Worm (Caenorhabditis elegans) whole organism, L1 larva: ENCODE measurements around the gene him-14.
A peak's percentile ranks its signal among the peaks of the same experiment; 100 is the strongest.

ENCODE experiments used
- C16A3.4 ChIP-seq: fragments of 150-350 bp; optimal IDR thresholded peaks from 2 replicates; lab custom pipeline; 2014; ENCODE audit warnings: missing biosample characterization, missing genetic modification characterization
- C34B4.2 ChIP-seq: sonication (generic microtip); optimal IDR thresholded peaks from 2 replicates; lab custom pipeline; 2017; ENCODE audit warnings: mild to moderate bottlenecking, missing genetic modification characterization, missing compliant biosample characterization
- aly-2 ChIP-seq: fragments of 150-350 bp; optimal IDR thresholded peaks from 2 replicates; lab custom pipeline; 2014; ENCODE audit warnings: missing biosample characterization, missing genetic modification characterization
- blmp-1 ChIP-seq: fragments of 150-350 bp; optimal IDR thresholded peaks from 2 replicates; lab custom pipeline; 2014; ENCODE audit warnings: missing biosample characterization, missing genetic modification characterization
- ceh-8 ChIP-seq: fragments of 200-800 bp; sonication (Bioruptor generic); optimal IDR thresholded peaks from 2 replicates; lab custom pipeline; 2018; ENCODE audit warnings: mild to moderate bottlenecking, missing genetic modification characterization, moderate library complexity, missing compliant biosample characterization
- ceh-88 ChIP-seq: fragments of 200-800 bp; sonication (Bioruptor generic); IDR thresholded peaks from 2 replicates; pipeline ENCODE4 v1.3.6; 2022; ENCODE audit warnings: missing genetic modification characterization, missing compliant biosample characterization
- ceh-90 ChIP-seq: sonication (generic microtip); optimal IDR thresholded peaks from 2 replicates; lab custom pipeline; 2016; ENCODE audit warnings: missing genetic modification characterization, missing compliant biosample characterization
- ces-1 ChIP-seq: fragments of 150-350 bp; optimal IDR thresholded peaks from 2 replicates; lab custom pipeline; 2014; ENCODE audit warnings: missing biosample characterization, missing genetic modification reagents, missing genetic modification characterization
- dpl-1 ChIP-seq, 3 experiments: fragments of 150-350 bp in 2 of 3; sonication (generic microtip) in 1 of 3; optimal IDR thresholded peaks; 2 replicates each; lab custom pipeline; 2014 to 2017; ENCODE audit warnings: missing biosample characterization in 3 of 3, missing genetic modification characterization in 3 of 3, missing genetic modification reagents in 3 of 3
- ets-5 ChIP-seq: fragments of 200-800 bp; sonication (Bioruptor generic); IDR thresholded peaks from 2 replicates; pipeline ENCODE4 v1.3.6; 2022; ENCODE audit warnings: missing genetic modification characterization, missing compliant biosample characterization
- fkh-4 ChIP-seq: sonication (generic microtip); optimal IDR thresholded peaks from 2 replicates; lab custom pipeline; 2016; ENCODE audit warnings: missing compliant biosample characterization, missing genetic modification characterization, borderline replicate concordance
- fkh-8 ChIP-seq: sonication (generic microtip); optimal IDR thresholded peaks from 2 replicates; lab custom pipeline; 2016; ENCODE audit warnings: mild to moderate bottlenecking, missing genetic modification characterization, missing compliant biosample characterization
- hlh-17 ChIP-seq: fragments of 200-800 bp; sonication (Bioruptor generic); optimal IDR thresholded peaks from 2 replicates; lab custom pipeline; 2018; ENCODE audit warnings: missing genetic modification characterization, mild to moderate bottlenecking, missing compliant biosample characterization, moderate library complexity, borderline replicate concordance
- hlh-4 ChIP-seq: sonication (generic microtip); optimal IDR thresholded peaks from 2 replicates; lab custom pipeline; 2016; ENCODE audit warnings: mild to moderate bottlenecking, missing genetic modification characterization, missing compliant biosample characterization
- hpl-2 ChIP-seq: fragments of 150-350 bp; optimal IDR thresholded peaks from 2 replicates; lab custom pipeline; 2014; ENCODE audit warnings: missing biosample characterization, missing genetic modification reagents, missing genetic modification characterization
- irx-1 ChIP-seq: sonication (generic microtip); optimal IDR thresholded peaks from 2 replicates; lab custom pipeline; 2016; ENCODE audit warnings: missing genetic modification characterization, missing compliant biosample characterization
- lin-13 ChIP-seq: fragments of 150-350 bp; optimal IDR thresholded peaks from 2 replicates; lab custom pipeline; 2014; ENCODE audit warnings: missing biosample characterization, missing genetic modification reagents, missing genetic modification characterization
- lin-14 ChIP-seq: fragments of 200-800 bp; sonication (Bioruptor generic); optimal IDR thresholded peaks from 2 replicates; lab custom pipeline; 2018; ENCODE audit warnings: mild to moderate bottlenecking, missing genetic modification characterization, moderate library complexity, missing compliant biosample characterization
- lin-15B ChIP-seq: fragments of 150-350 bp; sonication (generic microtip); optimal IDR thresholded peaks from 3 replicates; lab custom pipeline; 2014; ENCODE audit warnings: missing biosample characterization, missing genetic modification characterization
- lin-39 ChIP-seq: fragments of 150-350 bp; optimal IDR thresholded peaks from 2 replicates; lab custom pipeline; 2014; ENCODE audit warnings: missing biosample characterization, missing genetic modification reagents, missing genetic modification characterization
- lir-3 ChIP-seq: sonication (generic microtip); optimal IDR thresholded peaks from 2 replicates; lab custom pipeline; 2016; ENCODE audit warnings: mild to moderate bottlenecking, missing genetic modification characterization, moderate library complexity, missing compliant biosample characterization; ENCODE audit not compliant: poor library complexity
- mef-2 ChIP-seq: fragments of 150-350 bp; optimal IDR thresholded peaks from 2 replicates; lab custom pipeline; 2014; ENCODE audit warnings: missing biosample characterization, missing genetic modification characterization
- mep-1 ChIP-seq: fragments of 150-350 bp; optimal IDR thresholded peaks from 2 replicates; lab custom pipeline; 2014; ENCODE audit warnings: missing biosample characterization, missing genetic modification characterization
- nhr-11 ChIP-seq: fragments of 150-350 bp; optimal IDR thresholded peaks from 2 replicates; lab custom pipeline; 2014; ENCODE audit warnings: missing biosample characterization, missing genetic modification characterization
- nhr-19 ChIP-seq: fragments of 200-800 bp; sonication (Bioruptor generic); conservative IDR thresholded peaks from 2 replicates; pipeline ENCODE4 v1.3.6; 2022; ENCODE audit warnings: missing genetic modification characterization, missing compliant biosample characterization
- nhr-28 ChIP-seq: fragments of 150-350 bp; optimal IDR thresholded peaks from 2 replicates; lab custom pipeline; 2014; ENCODE audit warnings: missing biosample characterization, missing genetic modification characterization
- nhr-77 ChIP-seq: fragments of 150-350 bp; optimal IDR thresholded peaks from 2 replicates; lab custom pipeline; 2014; ENCODE audit warnings: missing biosample characterization, missing genetic modification characterization
- nhr-85 ChIP-seq: sonication (generic microtip); peaks from one replicate; lab custom pipeline; 2016; ENCODE audit warnings: missing genetic modification characterization, inconsistent platforms, missing compliant biosample characterization
- pag-3 ChIP-seq: sonication (generic microtip); optimal IDR thresholded peaks from 2 replicates; lab custom pipeline; 2017; ENCODE audit warnings: missing genetic modification characterization, mild to moderate bottlenecking, missing compliant biosample characterization, antibody characterized with exemption, borderline replicate concordance; ENCODE audit not compliant: insufficient read depth
- pqm-1 ChIP-seq: sonication (generic microtip); optimal IDR thresholded peaks from 3 replicates; lab custom pipeline; 2017; ENCODE audit warnings: missing biosample characterization, missing genetic modification characterization
- rnt-1 ChIP-seq: sonication (generic microtip); optimal IDR thresholded peaks from 2 replicates; lab custom pipeline; 2016; ENCODE audit warnings: mild to moderate bottlenecking, missing genetic modification characterization, moderate library complexity, missing compliant biosample characterization
- skn-1 ChIP-seq: fragments of 150-350 bp; optimal IDR thresholded peaks from 2 replicates; lab custom pipeline; 2014; ENCODE audit warnings: missing biosample characterization, missing genetic modification characterization
- snpc-4 ChIP-seq: fragments of 150-350 bp; optimal IDR thresholded peaks from 2 replicates; lab custom pipeline; 2014; ENCODE audit warnings: missing biosample characterization, missing genetic modification characterization
- swsn-7 ChIP-seq: sonication (generic microtip); optimal IDR thresholded peaks from 2 replicates; lab custom pipeline; 2016; ENCODE audit warnings: missing genetic modification characterization, missing compliant biosample characterization
- unc-130 ChIP-seq: fragments of 150-350 bp; optimal IDR thresholded peaks from 2 replicates; lab custom pipeline; 2017; ENCODE audit warnings: missing biosample characterization, missing genetic modification characterization, inconsistent platforms
- unc-98 ChIP-seq: fragments of 200-800 bp; sonication (Bioruptor generic); IDR thresholded peaks from 2 replicates; pipeline ENCODE4 v1.3.6; 2022; ENCODE audit warnings: missing genetic modification characterization, missing compliant biosample characterization
- xbp-1 ChIP-seq: sonication (generic microtip); optimal IDR thresholded peaks from 2 replicates; lab custom pipeline; 2016; ENCODE audit warnings: missing genetic modification characterization, missing compliant biosample characterization
- zag-1 ChIP-seq: fragments of 150-350 bp; optimal IDR thresholded peaks from 2 replicates; lab custom pipeline; 2014; ENCODE audit warnings: missing biosample characterization, missing genetic modification characterization
- zip-4 ChIP-seq: fragments of 200-800 bp; sonication (Bioruptor generic); optimal IDR thresholded peaks from 2 replicates; lab custom pipeline; 2018; ENCODE audit warnings: mild to moderate bottlenecking, missing genetic modification characterization, moderate library complexity, missing compliant biosample characterization
- ztf-4 ChIP-seq: fragments of 150-350 bp; optimal IDR thresholded peaks from 2 replicates; lab custom pipeline; 2014; ENCODE audit warnings: missing biosample characterization, missing genetic modification characterization

him-14 gene

DNA sequence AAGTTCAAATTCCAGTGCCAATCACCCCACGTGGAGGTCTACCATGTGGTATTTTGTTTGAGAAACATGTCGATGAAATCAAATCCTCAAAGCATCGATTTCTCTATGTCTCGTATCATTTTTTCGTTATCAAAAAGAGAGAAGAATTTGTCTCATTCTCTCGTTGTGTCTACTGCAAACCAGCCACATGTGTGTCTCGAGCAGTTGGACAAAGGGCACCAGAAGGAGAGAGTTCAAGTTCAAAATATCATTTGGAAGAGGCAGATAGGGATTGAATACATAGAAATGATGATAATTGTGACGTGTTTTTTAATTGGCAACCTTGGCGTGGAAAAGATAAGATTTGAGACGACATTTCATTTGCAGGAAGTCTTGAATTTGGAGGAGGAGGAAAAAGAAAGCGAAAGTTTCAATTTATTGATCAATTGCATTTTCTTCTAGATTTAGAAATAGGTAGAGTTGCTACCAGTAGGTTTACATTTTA, 10.4 kb downstream of the him-14 start (continued):
- no peak for TF ChIP-seq lin-39 (tag; lab: Kevin White, UChicago)
- no peak for TF ChIP-seq fkh-4 (tag; lab: Kevin White, UChicago)
- no peak for TF ChIP-seq ceh-90 (tag; lab: Kevin White, UChicago)
- TF ChIP-seq ztf-4 (tag; lab: Kevin White, UChicago) = peak; percentile 30
- no peak for TF ChIP-seq snpc-4 (tag; lab: Kevin White, UChicago)
- TF ChIP-seq zag-1 (tag; lab: Kevin White, UChicago) = no peak
- peak; percentile 5 for TF ChIP-seq pag-3
- TF ChIP-seq C34B4.2 (tag; lab: Kevin White, UChicago) = no peak
- TF ChIP-seq nhr-77 (tag; lab: Kevin White, UChicago) = no peak
- TF ChIP-seq ces-1 (GFP tag; lab: Kevin White, UChicago) = no peak
- TF ChIP-seq aly-2 (tag; lab: Kevin White, UChicago) = no peak
- peak; percentile 62 for TF ChIP-seq blmp-1 (tag; lab: Kevin White, UChicago)
- peak; percentile 64 for TF ChIP-seq rnt-1 (tag; lab: Kevin White, UChicago)
- no peak for TF ChIP-seq fkh-8 (tag; lab: Kevin White, UChicago)
- no peak for TF ChIP-seq unc-130 (tag; lab: Kevin White, UChicago)
- TF ChIP-seq dpl-1 (GFP tag; optimal IDR thresholded peaks at IDR 0.05; lab: Kevin White, UChicago) = peak in 2 of 3 experiments; percentile 32 to 36
- no peak for TF ChIP-seq ets-5
- no peak for TF ChIP-seq mef-2 (tag; lab: Kevin White, UChicago)
- TF ChIP-seq ceh-8 = no peak
- TF ChIP-seq lir-3 = peak; percentile 37
- no peak for TF ChIP-seq pqm-1
- no peak for TF ChIP-seq nhr-28 (tag; lab: Kevin White, UChicago)
- TF ChIP-seq nhr-85 = peak; percentile 94
- TF ChIP-seq nhr-19 (GFP tag; lab: Robert Waterston, UW) = peak; percentile 48; the same call in 1 of the 2 replicates
- no peak for TF ChIP-seq lin-13
- TF ChIP-seq C16A3.4 (tag; lab: Kevin White, UChicago) = peak; percentile 18
- TF ChIP-seq hlh-4 (tag; lab: Kevin White, UChicago) = no peak
- TF ChIP-seq xbp-1 = no peak
- no peak for TF ChIP-seq zip-4
- no peak for TF ChIP-seq lin-15B
- no peak for TF ChIP-seq nhr-11 (tag; lab: Kevin White, UChicago)
- TF ChIP-seq unc-98 (GFP tag; lab: Robert Waterston, UW) = no peak

DNA sequence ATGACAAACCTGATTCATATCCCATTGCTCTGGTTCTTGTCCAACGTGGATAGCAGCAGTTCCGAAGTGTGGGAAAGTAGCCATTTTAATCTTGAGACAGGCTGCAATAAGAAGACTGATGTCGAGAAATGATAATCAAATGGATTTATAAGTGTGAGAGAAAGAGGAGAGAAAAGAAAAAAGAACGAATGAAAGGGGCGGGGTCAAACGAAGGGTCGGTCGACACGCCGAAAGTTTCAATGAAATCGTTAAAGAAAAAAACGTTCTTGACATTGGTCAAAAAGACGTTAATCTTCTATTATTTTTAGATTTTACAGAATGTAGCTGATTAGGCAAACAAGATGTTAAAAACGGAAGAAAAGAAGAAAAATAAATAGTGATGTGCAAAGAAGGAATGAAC, 11.9 kb downstream of the him-14 start, which contains the start of gene cth-2:
TSS of gene cth-2 (minus strand) at position 101 of the 400 bp plus-strand sequence.
- TF ChIP-seq mep-1 (tag; lab: Kevin White, UChicago) = peak; percentile 12
- peak; percentile 32 for TF ChIP-seq lin-14 (GFP tag; lab: Kevin White, UChicago)
- TF ChIP-seq blmp-1 (tag; lab: Kevin White, UChicago) = peak; percentile 64
- TF ChIP-seq hlh-4 (tag; lab: Kevin White, UChicago) = no peak
- no peak for TF ChIP-seq ceh-88 (GFP tag; lab: Robert Waterston, UW)

DNA sequence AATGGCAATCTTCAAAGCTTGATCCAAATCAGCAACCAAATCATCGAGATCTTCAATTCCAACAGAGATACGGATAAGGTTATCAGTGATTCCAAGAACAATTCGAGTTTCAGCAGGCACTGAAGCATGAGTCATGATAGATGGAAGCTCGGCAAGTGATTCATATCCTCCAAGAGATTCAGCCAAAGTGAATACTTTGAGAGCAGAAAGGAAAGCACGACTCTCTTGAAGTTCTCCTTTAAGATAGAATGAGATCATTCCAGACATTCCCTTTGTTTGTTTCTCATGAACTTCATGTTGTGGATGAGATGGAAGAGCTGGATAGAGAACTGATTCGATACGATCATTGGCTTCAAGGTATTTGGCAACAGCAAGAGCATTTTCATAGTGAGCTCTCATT, 13.4 kb downstream of the him-14 start:
- TF ChIP-seq irx-1 (tag; lab: Kevin White, UChicago) = no peak
- TF ChIP-seq swsn-7 (tag; lab: Kevin White, UChicago) = no peak
- TF ChIP-seq hpl-2 = no peak
- TF ChIP-seq hlh-17 = no peak
- no peak for TF ChIP-seq nhr-19 (GFP tag; lab: Robert Waterston, UW)
- TF ChIP-seq nhr-11 (tag; lab: Kevin White, UChicago) = no peak
- TF ChIP-seq unc-98 (GFP tag; lab: Robert Waterston, UW) = no peak
- TF ChIP-seq skn-1 (tag; lab: Kevin White, UChicago) = no peak
